Worm (Caenorhabditis elegans) whole organism, mixed stage, embryonic: ENCODE data around the gene Y41D4A.6.

Experiments
- M03D4.4 ChIP-seq: sonication (generic microtip); optimal IDR thresholded peaks from 2 replicates; lab custom pipeline; 2017; ENCODE audit warnings: mild to moderate bottlenecking, missing genetic modification characterization, missing compliant biosample characterization
- bed-3 ChIP-seq: fragments of 200-800 bp; sonication (Bioruptor generic); optimal IDR thresholded peaks from 3 replicates; lab custom pipeline; 2018; ENCODE audit warnings: mild to moderate bottlenecking, missing genetic modification characterization, moderate library complexity, missing compliant biosample characterization
- blmp-1 ChIP-seq: fragments of 150-350 bp; optimal IDR thresholded peaks from 2 replicates; lab custom pipeline; 2014; ENCODE audit warnings: missing biosample characterization, missing genetic modification characterization
- ceh-39 ChIP-seq: fragments of 150-350 bp; optimal IDR thresholded peaks from 2 replicates; lab custom pipeline; 2014; ENCODE audit warnings: missing biosample characterization, missing genetic modification characterization
- ceh-43 ChIP-seq: fragments of 200-800 bp; sonication (Bioruptor generic); optimal IDR thresholded peaks from 2 replicates; lab custom pipeline; 2018; ENCODE audit warnings: mild to moderate bottlenecking, missing genetic modification characterization, moderate library complexity, missing compliant biosample characterization
- ceh-83 ChIP-seq: fragments of 200-800 bp; sonication (Bioruptor generic); optimal IDR thresholded peaks from 2 replicates; lab custom pipeline; 2018; ENCODE audit warnings: mild to moderate bottlenecking, missing genetic modification characterization, missing compliant biosample characterization
- ces-1 ChIP-seq: fragments of 150-350 bp; optimal IDR thresholded peaks from 2 replicates; lab custom pipeline; 2014; ENCODE audit warnings: missing biosample characterization, missing genetic modification reagents, missing genetic modification characterization
- drap-1 ChIP-seq: fragments of 200-800 bp; sonication (Bioruptor generic); optimal IDR thresholded peaks from 3 replicates; lab custom pipeline; 2018; ENCODE audit warnings: mild to moderate bottlenecking, missing genetic modification characterization, missing compliant biosample characterization
- elt-1 ChIP-seq: sonication (generic microtip); optimal IDR thresholded peaks from 2 replicates; lab custom pipeline; 2017; ENCODE audit warnings: missing genetic modification characterization, mild to moderate bottlenecking, missing compliant biosample characterization, antibody characterized with exemption, moderate library complexity, borderline replicate concordance; ENCODE audit not compliant: insufficient read depth
- elt-3 ChIP-seq: fragments of 150-350 bp; optimal IDR thresholded peaks from 2 replicates; lab custom pipeline; 2014; ENCODE audit warnings: missing biosample characterization, missing genetic modification characterization
- ham-2 ChIP-seq: fragments of 200-800 bp; sonication (Bioruptor generic); optimal IDR thresholded peaks from 2 replicates; lab custom pipeline; 2018; ENCODE audit warnings: mild to moderate bottlenecking, missing genetic modification characterization, missing compliant biosample characterization
- hlh-1 ChIP-seq: fragments of 150-350 bp; optimal IDR thresholded peaks from 2 replicates; lab custom pipeline; 2014; ENCODE audit warnings: missing biosample characterization, missing genetic modification reagents, missing genetic modification characterization
- lin-13 ChIP-seq: fragments of 150-350 bp; optimal IDR thresholded peaks from 2 replicates; lab custom pipeline; 2014; ENCODE audit warnings: missing biosample characterization, missing genetic modification characterization
- lin-32 ChIP-seq: fragments of 200-800 bp; sonication (Bioruptor generic); optimal IDR thresholded peaks from 2 replicates; lab custom pipeline; 2018; ENCODE audit warnings: mild to moderate bottlenecking, missing genetic modification characterization, missing compliant biosample characterization
- lsy-2 ChIP-seq: fragments of 150-350 bp; optimal IDR thresholded peaks from 2 replicates; lab custom pipeline; 2014; ENCODE audit warnings: missing biosample characterization, missing genetic modification characterization
- mab-5 ChIP-seq: fragments of 150-350 bp; optimal IDR thresholded peaks from 2 replicates; lab custom pipeline; 2014; ENCODE audit warnings: missing biosample characterization, missing genetic modification characterization
- mep-1 ChIP-seq: fragments of 150-350 bp; optimal IDR thresholded peaks from 2 replicates; lab custom pipeline; 2017; ENCODE audit warnings: missing biosample characterization, missing genetic modification reagents, missing genetic modification characterization, inconsistent platforms
- mls-2 ChIP-seq: sonication (generic microtip); optimal IDR thresholded peaks from 2 replicates; lab custom pipeline; 2016; ENCODE audit warnings: mild to moderate bottlenecking, missing genetic modification characterization, moderate library complexity, missing compliant biosample characterization
- nhr-2 ChIP-seq: fragments of 150-350 bp; optimal IDR thresholded peaks from 2 replicates; lab custom pipeline; 2014; ENCODE audit warnings: missing biosample characterization, missing genetic modification characterization
- nhr-237 ChIP-seq: fragments of 150-350 bp; optimal IDR thresholded peaks from 2 replicates; lab custom pipeline; 2014; ENCODE audit warnings: missing biosample characterization, missing genetic modification characterization
- nhr-28 ChIP-seq: fragments of 150-350 bp; optimal IDR thresholded peaks from 2 replicates; lab custom pipeline; 2014; ENCODE audit warnings: missing biosample characterization, missing genetic modification characterization
- nhr-76 ChIP-seq: sonication (generic microtip); optimal IDR thresholded peaks from 2 replicates; lab custom pipeline; 2017; ENCODE audit warnings: missing biosample characterization, missing genetic modification characterization
- pha-4 ChIP-seq: fragments of 150-350 bp; optimal IDR thresholded peaks from 2 replicates; lab custom pipeline; 2018; ENCODE audit warnings: missing biosample characterization, missing genetic modification reagents, missing genetic modification characterization
- sem-2 ChIP-seq: fragments of 200-800 bp; sonication (Bioruptor generic); optimal IDR thresholded peaks from 2 replicates; lab custom pipeline; 2018; ENCODE audit warnings: mild to moderate bottlenecking, missing genetic modification characterization, missing compliant biosample characterization
- snpc-4 ChIP-seq: fragments of 150-350 bp; optimal IDR thresholded peaks from 2 replicates; lab custom pipeline; 2014; ENCODE audit warnings: missing biosample characterization, missing genetic modification characterization
- sptf-1 ChIP-seq: sonication (generic microtip); optimal IDR thresholded peaks from 2 replicates; lab custom pipeline; 2017; ENCODE audit warnings: mild to moderate bottlenecking, missing genetic modification characterization, moderate library complexity, missing compliant biosample characterization
- unc-120 ChIP-seq: sonication (generic microtip); optimal IDR thresholded peaks from 2 replicates; lab custom pipeline; 2017; ENCODE audit warnings: missing genetic modification characterization, missing compliant biosample characterization; ENCODE audit not compliant: poor library complexity, severe bottlenecking
- unc-39 ChIP-seq: fragments of 150-350 bp; optimal IDR thresholded peaks from 2 replicates; lab custom pipeline; 2014; ENCODE audit warnings: missing biosample characterization, missing genetic modification characterization
- unc-62 ChIP-seq: fragments of 150-350 bp; optimal IDR thresholded peaks from 2 replicates; lab custom pipeline; 2014; ENCODE audit warnings: missing biosample characterization, missing genetic modification reagents, missing genetic modification characterization
- zip-8 ChIP-seq: fragments of 150-350 bp; optimal IDR thresholded peaks from 2 replicates; lab custom pipeline; 2014; ENCODE audit warnings: missing biosample characterization, missing genetic modification characterization

Y41D4A.6 gene

ce11 chrIV:1738892-1739291 is 6.4 kb downstream of the Y41D4A.6 start:
- TF ChIP-seq nhr-2 (no peak), mab-5 (no peak), ceh-43 (GFP tag; lab: Kevin White, UChicago) (no peak), lsy-2 (no peak), zip-8 (tag; lab: Kevin White, UChicago) (no peak), nhr-237 (no peak), unc-39 (tag; lab: Kevin White, UChicago) (no peak), elt-1 (tag; lab: Kevin White, UChicago) (no peak), ces-1 (GFP tag; lab: Kevin White, UChicago) (no peak), unc-62 (GFP tag; lab: Kevin White, UChicago) (no peak), drap-1 (GFP tag; lab: Kevin White, UChicago) (no peak), snpc-4 (tag; lab: Kevin White, UChicago) (no peak), mls-2 (tag; lab: Kevin White, UChicago) (no peak), unc-120 (tag; lab: Kevin White, UChicago) (no peak), ceh-83 (GFP tag; lab: Kevin White, UChicago) (no peak), sem-2 (GFP tag; lab: Kevin White, UChicago) (no peak), nhr-76 (no peak), hlh-1 (tag; lab: Kevin White, UChicago) (no peak)

- TF ChIP-seq ceh-83 (GFP tag; lab: Kevin White, UChicago) (peak; percentile 45), M03D4.4 (peak; percentile 41), unc-120 (tag; lab: Kevin White, UChicago) (no peak), pha-4 (peak; percentile 1), nhr-2 (no peak), bed-3 (no peak), nhr-237 (peak; percentile 5), mls-2 (tag; lab: Kevin White, UChicago) (peak; percentile 40), sptf-1 (peak; percentile 59), mep-1 (tag; lab: Kevin White, UChicago) (peak; percentile 15), lin-13 (tag; lab: Kevin White, UChicago) (peak; percentile 50), lin-32 (no peak)
Measured at ce11 chrIV:1738324-1738730, 7.0 kb downstream of the Y41D4A.6 start.

- no peak for TF ChIP-seq ceh-39 (tag; lab: Kevin White, UChicago)
Measured at ce11 chrIV:1727538-1728072, 17.7 kb downstream of the Y41D4A.6 start.

- no peak for TF ChIP-seq ceh-39 (tag; lab: Kevin White, UChicago)
- TF ChIP-seq lin-32, result no peak
- TF ChIP-seq mab-5, result no peak
- no peak for TF ChIP-seq hlh-1 (tag; lab: Kevin White, UChicago)
Measured at ce11 chrIV:1725888-1726287, 19.4 kb downstream of the Y41D4A.6 start, which contains the start of gene K08D12.8. Gene K08D12.8 (plus strand): TSS chrIV:1726188.

- TF ChIP-seq drap-1 (GFP tag; lab: Kevin White, UChicago) (no peak), unc-62 (GFP tag; lab: Kevin White, UChicago) (no peak), mls-2 (tag; lab: Kevin White, UChicago) (no peak), mab-5 (no peak), snpc-4 (tag; lab: Kevin White, UChicago) (no peak), pha-4 (no peak), elt-3 (no peak), nhr-237 (no peak), blmp-1 (tag; lab: Kevin White, UChicago) (no peak), hlh-1 (tag; lab: Kevin White, UChicago) (no peak), lin-13 (tag; lab: Kevin White, UChicago) (no peak), ceh-83 (GFP tag; lab: Kevin White, UChicago) (no peak), sptf-1 (no peak)
Measured at ce11 chrIV:1724283-1724682, 21.0 kb downstream of the Y41D4A.6 start, which contains the start of gene epic-3. Gene epic-3 (minus strand): TSS chrIV:1724383.

ce11 chrIV:1722953-1723352 is 22.4 kb downstream of the Y41D4A.6 start:
- TF ChIP-seq ceh-39 (tag; lab: Kevin White, UChicago) (no peak), elt-1 (tag; lab: Kevin White, UChicago) (no peak), lin-13 (tag; lab: Kevin White, UChicago) (no peak), ces-1 (GFP tag; lab: Kevin White, UChicago) (no peak), ham-2 (GFP tag; lab: Kevin White, UChicago) (no peak), nhr-76 (no peak), zip-8 (tag; lab: Kevin White, UChicago) (no peak), nhr-28 (no peak), nhr-2 (no peak), blmp-1 (tag; lab: Kevin White, UChicago) (no peak)
